Fruit fly (Drosophila melanogaster) whole organism, adult: ENCODE results near the gene CG15894.

Experiments used
- CG11617 ChIP-seq: fragments of 200-800 bp; sonication (Bioruptor generic); optimal IDR thresholded peaks from 2 replicates; lab custom pipeline; 2017; ENCODE audit warnings: mild to moderate bottlenecking, missing biosample characterization, missing genetic modification reagents, missing genetic modification characterization
- CG12768 ChIP-seq: fragments of 200-800 bp; sonication (Bioruptor generic); optimal IDR thresholded peaks from 2 replicates; lab custom pipeline; 2017; ENCODE audit warnings: missing biosample characterization, missing genetic modification characterization, mild to moderate bottlenecking, moderate library complexity, missing genetic modification reagents
- CG14711 ChIP-seq: fragments of 200-800 bp; sonication (Bioruptor generic); optimal IDR thresholded peaks from 2 replicates; lab custom pipeline; 2018; ENCODE audit warnings: missing biosample characterization, mild to moderate bottlenecking, missing genetic modification characterization, moderate library complexity
- CG7101 ChIP-seq: fragments of 200-800 bp; sonication (Bioruptor generic); optimal IDR thresholded peaks from 2 replicates; lab custom pipeline; 2018; ENCODE audit warnings: missing biosample characterization, mild to moderate bottlenecking, missing genetic modification characterization, moderate library complexity
- Clk ChIP-seq: fragments of 200-800 bp; sonication (Bioruptor generic); optimal IDR thresholded peaks from 2 replicates; lab custom pipeline; 2017; ENCODE audit warnings: missing biosample characterization, missing genetic modification characterization
- Hr96 ChIP-seq: fragments of 200-800 bp; sonication (Bioruptor generic); optimal IDR thresholded peaks from 2 replicates; lab custom pipeline; 2016; ENCODE audit warnings: missing biosample characterization, missing genetic modification characterization
- Mnt ChIP-seq: fragments of 200-800 bp; sonication (Bioruptor generic); optimal IDR thresholded peaks from 2 replicates; lab custom pipeline; 2016; ENCODE audit warnings: missing biosample characterization, mild to moderate bottlenecking, missing genetic modification characterization
- cic ChIP-seq: fragments of 200-800 bp; sonication (Bioruptor generic); optimal IDR thresholded peaks from 2 replicates; lab custom pipeline; 2017; ENCODE audit warnings: missing biosample characterization, mild to moderate bottlenecking, missing genetic modification characterization, moderate library complexity
- pad ChIP-seq: fragments of 200-800 bp; sonication (Bioruptor generic); optimal IDR thresholded peaks from 3 replicates; lab custom pipeline; 2017; ENCODE audit warnings: missing biosample characterization, missing genetic modification characterization, mild to moderate bottlenecking, moderate library complexity, missing genetic modification reagents

- peak; percentile 26 for TF ChIP-seq cic (GFP tag; lab: Kevin White, UChicago)
- TF ChIP-seq Mnt (GFP tag; lab: Kevin White, UChicago): no peak
- TF ChIP-seq Clk (GFP tag; lab: Kevin White, UChicago): no peak
- peak; percentile 55 for TF ChIP-seq CG12768 (GFP tag; lab: Kevin White, UChicago)
- no peak for TF ChIP-seq pad (GFP tag; lab: Kevin White, UChicago)
- no peak for TF ChIP-seq CG11617
- peak; percentile 35 for TF ChIP-seq CG7101 (tag; lab: Kevin White, UChicago)
- no peak for TF ChIP-seq CG14711 (tag; lab: Kevin White, UChicago)
- no peak for TF ChIP-seq Hr96 (GFP tag; lab: Kevin White, UChicago)
Measured at dm6 chrX:6357456-6358007, 48.5 kb downstream of the CG15894 start.
